Fruit fly (Drosophila melanogaster) whole organism, adult: ENCODE results near the gene Pex1.

ENCODE experiments used
- CG11617 ChIP-seq: fragments of 200-800 bp; sonication (Bioruptor generic); optimal IDR thresholded peaks from 2 replicates; lab custom pipeline; 2017; ENCODE audit warnings: mild to moderate bottlenecking, missing biosample characterization, missing genetic modification reagents, missing genetic modification characterization
- CG12768 ChIP-seq: fragments of 200-800 bp; sonication (Bioruptor generic); optimal IDR thresholded peaks from 2 replicates; lab custom pipeline; 2017; ENCODE audit warnings: missing biosample characterization, missing genetic modification characterization, mild to moderate bottlenecking, moderate library complexity, missing genetic modification reagents
- CG14711 ChIP-seq: fragments of 200-800 bp; sonication (Bioruptor generic); optimal IDR thresholded peaks from 2 replicates; lab custom pipeline; 2018; ENCODE audit warnings: missing biosample characterization, mild to moderate bottlenecking, missing genetic modification characterization, moderate library complexity
- CG1620 ChIP-seq: fragments of 200-800 bp; sonication (Bioruptor generic); optimal IDR thresholded peaks from 2 replicates; lab custom pipeline; 2016; ENCODE audit warnings: missing biosample characterization, missing genetic modification characterization
- CG33017 ChIP-seq: fragments of 200-800 bp; sonication (Bioruptor generic); optimal IDR thresholded peaks from 2 replicates; lab custom pipeline; 2018; ENCODE audit warnings: missing biosample characterization, mild to moderate bottlenecking, missing genetic modification characterization, moderate library complexity
- CG5204 ChIP-seq: fragments of 200-800 bp; sonication (Bioruptor generic); optimal IDR thresholded peaks from 2 replicates; lab custom pipeline; 2016; ENCODE audit warnings: missing biosample characterization, missing genetic modification characterization
- CG7045 ChIP-seq: fragments of 200-800 bp; sonication (Bioruptor generic); optimal IDR thresholded peaks from 2 replicates; lab custom pipeline; 2017; ENCODE audit warnings: missing biosample characterization, mild to moderate bottlenecking, missing genetic modification characterization
- CG7101 ChIP-seq: fragments of 200-800 bp; sonication (Bioruptor generic); optimal IDR thresholded peaks from 2 replicates; lab custom pipeline; 2018; ENCODE audit warnings: missing biosample characterization, mild to moderate bottlenecking, missing genetic modification characterization, moderate library complexity
- Clk ChIP-seq: fragments of 200-800 bp; sonication (Bioruptor generic); optimal IDR thresholded peaks from 2 replicates; lab custom pipeline; 2017; ENCODE audit warnings: missing biosample characterization, missing genetic modification characterization
- Crg-1 ChIP-seq: fragments of 200-800 bp; sonication (Bioruptor generic); optimal IDR thresholded peaks from 2 replicates; lab custom pipeline; 2016; ENCODE audit warnings: missing biosample characterization, missing genetic modification characterization
- Hr96 ChIP-seq: fragments of 200-800 bp; sonication (Bioruptor generic); optimal IDR thresholded peaks from 2 replicates; lab custom pipeline; 2016; ENCODE audit warnings: missing biosample characterization, missing genetic modification characterization
- Mnt ChIP-seq: fragments of 200-800 bp; sonication (Bioruptor generic); optimal IDR thresholded peaks from 2 replicates; lab custom pipeline; 2016; ENCODE audit warnings: missing biosample characterization, mild to moderate bottlenecking, missing genetic modification characterization
- bab1 ChIP-seq: fragments of 200-800 bp; sonication (Bioruptor generic); optimal IDR thresholded peaks from 3 replicates; lab custom pipeline; 2019; ENCODE audit warnings: missing biosample characterization, mild to moderate bottlenecking, missing genetic modification characterization, moderate library complexity
- cic ChIP-seq: fragments of 200-800 bp; sonication (Bioruptor generic); optimal IDR thresholded peaks from 2 replicates; lab custom pipeline; 2017; ENCODE audit warnings: missing biosample characterization, mild to moderate bottlenecking, missing genetic modification characterization, moderate library complexity
- cnc ChIP-seq, 2 experiments: fragments of >200 bp; optimal IDR thresholded peaks; 2 replicates each; lab custom pipeline; 2017
- kay ChIP-seq: fragments of 200-800 bp; sonication (Bioruptor generic); peaks from one replicate; lab custom pipeline; 2016; ENCODE audit warnings: missing biosample characterization, missing genetic modification characterization, borderline replicate concordance
- ovo ChIP-seq: fragments of 200-800 bp; sonication (Bioruptor generic); optimal IDR thresholded peaks from 2 replicates; lab custom pipeline; 2016; ENCODE audit warnings: missing biosample characterization, missing genetic modification characterization
- pad ChIP-seq: fragments of 200-800 bp; sonication (Bioruptor generic); optimal IDR thresholded peaks from 3 replicates; lab custom pipeline; 2017; ENCODE audit warnings: missing biosample characterization, missing genetic modification characterization, mild to moderate bottlenecking, moderate library complexity, missing genetic modification reagents
- tj ChIP-seq: fragments of 200-800 bp; sonication (Bioruptor generic); optimal IDR thresholded peaks from 3 replicates; lab custom pipeline; 2017; ENCODE audit warnings: missing biosample characterization, mild to moderate bottlenecking, missing genetic modification characterization, moderate library complexity
- toe ChIP-seq: fragments of 200-800 bp; sonication (Bioruptor generic); optimal IDR thresholded peaks from 2 replicates; lab custom pipeline; 2016; ENCODE audit warnings: missing biosample characterization, missing genetic modification characterization

The Pex1 gene

dm6 chr3L:14114084-14114483 is 42.4 kb downstream of the Pex1 start:
- no peak for TF ChIP-seq kay (GFP tag; lab: Kevin White, UChicago)
- TF ChIP-seq Mnt (GFP tag; lab: Kevin White, UChicago), result no peak
- no peak for TF ChIP-seq CG5204 (GFP tag; lab: Kevin White, UChicago)
- TF ChIP-seq CG12768, result no peak
- TF ChIP-seq CG11617 (GFP tag; lab: Kevin White, UChicago), result no peak
- no peak for TF ChIP-seq CG7045

dm6 chr3L:14118767-14119166 is 47.1 kb downstream of the Pex1 start:
- TF ChIP-seq bab1 (GFP tag; lab: Kevin White, UChicago) (no peak), Crg-1 (GFP tag; lab: Kevin White, UChicago) (no peak), kay (GFP tag; lab: Kevin White, UChicago) (no peak), ovo (GFP tag; lab: Kevin White, UChicago) (no peak), CG33017 (tag; lab: Kevin White, UChicago) (no peak), CG7045 (no peak), cnc (optimal IDR thresholded peaks at IDR 0.05; lab: Kevin White, UChicago) (no peak), CG12768 (no peak), CG7101 (no peak), toe (GFP tag; lab: Kevin White, UChicago) (no peak), pad (GFP tag; lab: Kevin White, UChicago) (no peak), CG5204 (GFP tag; lab: Kevin White, UChicago) (no peak), CG14711 (tag; lab: Kevin White, UChicago) (no peak), Hr96 (no peak), Clk (GFP tag; lab: Kevin White, UChicago) (no peak), CG1620 (no peak), tj (no peak), cic (GFP tag; lab: Kevin White, UChicago) (no peak)

dm6 chr3L:14122048-14122447 is 50.4 kb downstream of the Pex1 start:
- no peak for TF ChIP-seq CG1620
- TF ChIP-seq cnc (optimal IDR thresholded peaks at IDR 0.05; lab: Kevin White, UChicago), result no peak
- TF ChIP-seq CG12768, result no peak
- TF ChIP-seq CG7101, result no peak
- no peak for TF ChIP-seq Crg-1 (GFP tag; lab: Kevin White, UChicago)
- no peak for TF ChIP-seq CG5204 (GFP tag; lab: Kevin White, UChicago)
- no peak for TF ChIP-seq tj

- TF ChIP-seq CG1620 (no peak), cnc (optimal IDR thresholded peaks at IDR 0.05; lab: Kevin White, UChicago) (no peak), CG7101 (no peak), bab1 (GFP tag; lab: Kevin White, UChicago) (no peak), kay (GFP tag; lab: Kevin White, UChicago) (no peak), toe (GFP tag; lab: Kevin White, UChicago) (no peak), CG7045 (no peak), ovo (GFP tag; lab: Kevin White, UChicago) (no peak), CG5204 (GFP tag; lab: Kevin White, UChicago) (no peak), CG12768 (no peak), CG11617 (GFP tag; lab: Kevin White, UChicago) (no peak), cic (GFP tag; lab: Kevin White, UChicago) (no peak), Crg-1 (GFP tag; lab: Kevin White, UChicago) (no peak), tj (no peak), CG14711 (tag; lab: Kevin White, UChicago) (no peak), Clk (GFP tag; lab: Kevin White, UChicago) (no peak), pad (GFP tag; lab: Kevin White, UChicago) (no peak), Mnt (GFP tag; lab: Kevin White, UChicago) (no peak)
These were observed 53.9 kb downstream of the Pex1 start for dm6 chr3L:14125616-14126015.
